Worm (Caenorhabditis elegans) whole organism, early embryonic: ENCODE data around the gene xbp-1.

ENCODE experiments used
- B0310.2 ChIP-seq: sonication (generic microtip); optimal IDR thresholded peaks from 2 replicates; lab custom pipeline; 2016; ENCODE audit warnings: mild to moderate bottlenecking, missing genetic modification characterization, missing compliant biosample characterization
- F13C5.2 ChIP-seq: sonication (generic microtip); optimal IDR thresholded peaks from 2 replicates; lab custom pipeline; 2017; ENCODE audit warnings: mild to moderate bottlenecking, missing genetic modification characterization, inconsistent platforms, missing compliant biosample characterization
- aly-1 ChIP-seq: sonication (generic microtip); optimal IDR thresholded peaks from 2 replicates; lab custom pipeline; 2016; ENCODE audit warnings: missing genetic modification characterization, missing compliant biosample characterization
- ama-1 ChIP-seq: fragments of 150-350 bp; optimal IDR thresholded peaks from 2 replicates; lab custom pipeline; 2014
- ceh-13 ChIP-seq: fragments of 200-800 bp; sonication (Bioruptor generic); optimal IDR thresholded peaks from 2 replicates; lab custom pipeline; 2018; ENCODE audit warnings: mild to moderate bottlenecking, missing genetic modification characterization, missing compliant biosample characterization
- ceh-36 ChIP-seq: sonication (generic microtip); optimal IDR thresholded peaks from 2 replicates; lab custom pipeline; 2016; ENCODE audit warnings: missing genetic modification characterization, inconsistent platforms, missing compliant biosample characterization
- ets-7 ChIP-seq: sonication (generic microtip); optimal IDR thresholded peaks from 2 replicates; lab custom pipeline; 2016; ENCODE audit warnings: missing genotype, missing genetic modification characterization, missing compliant biosample characterization
- flt-1 ChIP-seq: fragments of 200-800 bp; sonication (Bioruptor generic); IDR thresholded peaks from 2 replicates; pipeline ENCODE4 v1.3.6; 2022; ENCODE audit warnings: missing genetic modification characterization, missing compliant biosample characterization
- hmbx-1 ChIP-seq: sonication (generic microtip); optimal IDR thresholded peaks from 2 replicates; lab custom pipeline; 2016; ENCODE audit warnings: mild to moderate bottlenecking, missing genetic modification characterization, missing compliant biosample characterization
- hmg-4 ChIP-seq: fragments of 200-800 bp; sonication (Bioruptor generic); optimal IDR thresholded peaks from 2 replicates; lab custom pipeline; 2018; ENCODE audit warnings: mild to moderate bottlenecking, missing genetic modification characterization, missing compliant biosample characterization
- hnd-1 ChIP-seq: sonication (generic microtip); optimal IDR thresholded peaks from 2 replicates; lab custom pipeline; 2016; ENCODE audit warnings: missing genetic modification characterization, missing compliant biosample characterization
- pes-1 ChIP-seq: fragments of 200-800 bp; sonication (Bioruptor generic); IDR thresholded peaks from 2 replicates; pipeline ENCODE4 v1.3.6; 2022; ENCODE audit warnings: missing genetic modification reagents, missing genetic modification characterization, missing compliant biosample characterization
- scrt-1 ChIP-seq: fragments of 200-800 bp; sonication (Bioruptor generic); IDR thresholded peaks from 2 replicates; pipeline ENCODE4 v1.3.6; 2022; ENCODE audit warnings: missing genetic modification characterization, missing compliant biosample characterization
- sea-1 ChIP-seq: fragments of 200-800 bp; sonication (Bioruptor generic); conservative IDR thresholded peaks from 2 replicates; pipeline ENCODE4 v1.3.6; 2022; ENCODE audit warnings: missing genetic modification characterization, missing compliant biosample characterization
- tbx-11 ChIP-seq: fragments of 200-800 bp; sonication (Bioruptor generic); IDR thresholded peaks from 2 replicates; pipeline ENCODE4 v1.3.6; 2022; ENCODE audit warnings: missing genetic modification characterization, missing compliant biosample characterization
- tbx-37 ChIP-seq: fragments of 200-800 bp; sonication (Bioruptor generic); conservative IDR thresholded peaks from 2 replicates; pipeline ENCODE4 v1.3.6; 2022; ENCODE audit warnings: missing genetic modification reagents, missing genetic modification characterization, missing compliant biosample characterization
- tra-4 ChIP-seq: sonication (generic microtip); optimal IDR thresholded peaks from 2 replicates; lab custom pipeline; 2017; ENCODE audit warnings: missing genetic modification characterization, missing compliant biosample characterization

The xbp-1 gene

ce11 chrIII:4194349-4195110, 921 bp downstream of the xbp-1 start:
- TF ChIP-seq tbx-11 (no peak), sea-1 (GFP tag; lab: Robert Waterston, UW) (no peak), flt-1 (GFP tag; lab: Robert Waterston, UW) (no peak), F13C5.2 (tag; lab: Kevin White, UChicago) (no peak), ama-1 (no peak), aly-1 (no peak)

ce11 chrIII:4195306-4196008, 1.8 kb downstream of the xbp-1 start:
- TF ChIP-seq sea-1 (GFP tag; lab: Robert Waterston, UW) (0 out of 2 replicates have a peak, but pooled peaks have one; percentile 35), tbx-37 (0 out of 2 replicates have a peak, but pooled peaks have one; percentile 5), tra-4 (tag; lab: Kevin White, UChicago) (no peak)

- no peak for TF ChIP-seq ceh-36 (tag; lab: Kevin White, UChicago)
- TF ChIP-seq tbx-37: peak; percentile 59; the same call in 1 of the 2 replicates
- TF ChIP-seq pes-1 (GFP tag; lab: Robert Waterston, UW): no peak
- TF ChIP-seq hmg-4 (GFP tag; lab: Kevin White, UChicago): peak; percentile 41
These were observed 2.8 kb downstream of the xbp-1 start for ce11 chrIII:4196301-4196987.

DNA sequence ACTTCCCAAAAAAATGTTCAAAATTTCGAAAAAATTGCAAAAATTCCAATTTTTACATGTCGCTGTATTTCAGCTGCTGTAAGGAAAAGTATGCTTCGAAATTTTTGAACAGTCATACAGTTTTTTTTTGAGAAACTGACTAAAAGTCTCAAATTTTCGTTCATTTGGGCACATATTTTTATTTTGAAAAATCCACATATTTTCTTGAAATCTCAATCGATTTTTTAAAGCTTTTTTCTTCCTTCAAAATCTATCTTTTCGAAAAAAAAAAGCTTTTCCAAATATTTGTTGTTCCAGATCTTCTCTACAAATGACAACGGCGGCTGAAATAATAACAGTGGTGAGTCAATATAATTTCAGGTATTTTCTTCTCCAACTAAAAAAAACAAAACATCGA, 3.4 kb downstream of the xbp-1 start, which contains the start of gene asd-1:
asd-1 (plus strand) TSS at position 298 of the 397 bp plus-strand sequence.
- TF ChIP-seq ets-7 (tag; lab: Kevin White, UChicago) (no peak), tra-4 (tag; lab: Kevin White, UChicago) (no peak), flt-1 (GFP tag; lab: Robert Waterston, UW) (no peak), ama-1 (no peak), hnd-1 (tag; lab: Kevin White, UChicago) (no peak), scrt-1 (GFP tag; lab: Robert Waterston, UW) (no peak), ceh-36 (tag; lab: Kevin White, UChicago) (no peak), hmbx-1 (tag; lab: Kevin White, UChicago) (no peak), sea-1 (GFP tag; lab: Robert Waterston, UW) (no peak), tbx-11 (no peak), pes-1 (GFP tag; lab: Robert Waterston, UW) (no peak), ceh-13 (GFP tag; lab: Kevin White, UChicago) (no peak), F13C5.2 (tag; lab: Kevin White, UChicago) (no peak), B0310.2 (no peak), aly-1 (no peak), tbx-37 (no peak), hmg-4 (GFP tag; lab: Kevin White, UChicago) (no peak)

DNA sequence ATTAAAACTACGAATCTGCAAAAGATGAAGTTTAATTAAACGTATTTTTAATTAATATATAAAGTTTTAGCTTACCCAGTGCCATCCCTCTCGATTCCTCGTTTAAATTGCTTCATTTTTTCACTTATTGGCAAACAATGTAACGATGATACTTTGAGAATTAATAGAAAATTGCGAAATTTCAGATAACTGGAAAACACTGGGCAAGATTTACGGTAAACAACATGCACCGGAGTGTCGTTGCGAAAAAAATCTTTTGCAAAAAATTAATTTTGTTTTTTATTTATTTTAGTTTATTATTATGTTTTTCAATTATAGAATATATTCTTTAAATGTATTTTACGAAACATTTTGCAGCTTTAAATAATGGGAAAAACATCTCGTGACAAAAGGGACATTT, 10.5 kb downstream of the xbp-1 start, which contains the start of the genes pelo-1 and R74.7:
pelo-1 (minus strand) TSS at position 151 of the 400 bp plus-strand sequence.
R74.7 (plus strand) TSS at position 358 of the 400 bp plus-strand sequence.
- TF ChIP-seq ama-1 (no peak), ets-7 (tag; lab: Kevin White, UChicago) (no peak), flt-1 (GFP tag; lab: Robert Waterston, UW) (no peak), ceh-13 (GFP tag; lab: Kevin White, UChicago) (no peak), tbx-11 (no peak), scrt-1 (GFP tag; lab: Robert Waterston, UW) (no peak), tbx-37 (no peak), pes-1 (GFP tag; lab: Robert Waterston, UW) (no peak), sea-1 (GFP tag; lab: Robert Waterston, UW) (no peak), ceh-36 (tag; lab: Kevin White, UChicago) (no peak), hmbx-1 (tag; lab: Kevin White, UChicago) (no peak), aly-1 (no peak), tra-4 (tag; lab: Kevin White, UChicago) (no peak), F13C5.2 (tag; lab: Kevin White, UChicago) (no peak), B0310.2 (no peak)

DNA sequence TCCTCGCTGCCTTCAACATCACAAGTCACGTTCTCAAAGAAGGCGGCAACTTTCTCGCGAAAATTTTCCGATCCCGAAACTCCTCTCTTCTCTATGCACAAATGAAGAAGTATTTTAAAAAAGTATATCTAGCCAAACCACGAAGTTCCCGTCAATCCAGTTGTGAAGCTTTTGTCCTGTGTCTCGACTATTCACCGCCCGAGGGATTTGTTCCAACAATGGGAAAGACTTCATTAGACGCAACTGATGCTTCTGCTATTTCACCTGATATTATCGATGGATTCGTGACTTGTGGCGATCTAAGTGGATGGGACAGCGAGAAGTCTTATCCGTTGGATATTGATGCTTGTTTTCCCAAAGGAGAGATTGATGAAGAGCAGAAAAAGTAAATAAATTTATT, 11.4 kb downstream of the xbp-1 start:
- TF ChIP-seq tra-4 (tag; lab: Kevin White, UChicago) (no peak), ama-1 (no peak), hnd-1 (tag; lab: Kevin White, UChicago) (no peak), ets-7 (tag; lab: Kevin White, UChicago) (no peak)

DNA sequence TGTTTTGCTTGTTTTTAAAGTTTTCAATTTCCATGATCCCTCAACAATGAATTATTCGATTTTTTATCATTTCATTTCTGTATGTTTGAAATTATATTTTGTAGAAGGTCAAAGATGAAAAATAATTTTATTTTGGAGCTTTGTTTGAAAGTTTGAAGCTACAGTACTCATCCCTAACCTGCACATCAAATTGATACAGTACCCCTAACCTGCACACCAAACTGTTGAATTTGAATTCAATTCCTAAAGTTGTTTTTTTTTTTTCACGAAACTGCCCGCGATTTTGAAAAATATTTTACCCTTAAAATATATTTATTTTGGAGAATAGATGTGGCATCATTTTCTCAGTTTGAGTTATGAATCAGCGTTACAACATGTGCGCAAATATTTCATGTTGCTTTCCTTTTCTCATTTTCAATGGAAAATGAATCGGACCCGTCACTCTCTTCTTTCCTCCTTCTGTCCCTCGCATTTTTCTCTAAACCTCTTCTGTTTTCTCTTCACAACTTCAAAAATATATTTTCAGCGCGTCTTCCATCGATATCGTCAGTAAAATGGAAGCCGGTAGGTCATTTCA, 12.2 kb downstream of the xbp-1 start, which contains the start of gene R74.8:
R74.8 (plus strand) TSS at position 527 of the 577 bp plus-strand sequence.
- TF ChIP-seq flt-1 (GFP tag; lab: Robert Waterston, UW) (no peak), ets-7 (tag; lab: Kevin White, UChicago) (no peak), aly-1 (no peak), scrt-1 (GFP tag; lab: Robert Waterston, UW) (no peak), B0310.2 (no peak), tra-4 (tag; lab: Kevin White, UChicago) (no peak), ceh-36 (tag; lab: Kevin White, UChicago) (no peak), sea-1 (GFP tag; lab: Robert Waterston, UW) (no peak), ama-1 (no peak), tbx-11 (no peak), tbx-37 (no peak), hmbx-1 (tag; lab: Kevin White, UChicago) (no peak), pes-1 (GFP tag; lab: Robert Waterston, UW) (no peak), hnd-1 (tag; lab: Kevin White, UChicago) (no peak), F13C5.2 (tag; lab: Kevin White, UChicago) (no peak), ceh-13 (GFP tag; lab: Kevin White, UChicago) (no peak)
